Fruit fly (Drosophila melanogaster) whole organism, pupa: ENCODE data around the gene GAPcenA.

Experiments used
- CG10348 ChIP-seq: fragments of 200-800 bp; sonication (Bioruptor generic); IDR thresholded peaks from 2 replicates; pipeline ENCODE4 v1.3.6; 2022; ENCODE audit warnings: missing biosample characterization, missing genetic modification characterization
- CG12605 ChIP-seq: fragments of 200-800 bp; sonication (Bioruptor generic); IDR thresholded peaks from 2 replicates; pipeline ENCODE4 v1.3.6; 2022; ENCODE audit warnings: missing biosample characterization, missing genetic modification characterization
- CG13204 ChIP-seq: fragments of 200-800 bp; sonication (Bioruptor generic); optimal IDR thresholded peaks from 2 replicates; lab custom pipeline; 2018; ENCODE audit warnings: missing biosample characterization, mild to moderate bottlenecking, missing genetic modification characterization, moderate library complexity
- CG14655 ChIP-seq: fragments of 200-800 bp; sonication (Bioruptor generic); optimal IDR thresholded peaks from 3 replicates; lab custom pipeline; 2017; ENCODE audit warnings: mild to moderate bottlenecking, missing biosample characterization, missing genetic modification reagents, missing genetic modification characterization
- CG15710 ChIP-seq: fragments of 200-800 bp; sonication (Bioruptor generic); optimal IDR thresholded peaks from 2 replicates; lab custom pipeline; 2018; ENCODE audit warnings: missing biosample characterization, mild to moderate bottlenecking, missing genetic modification characterization, moderate library complexity
- CG17806 ChIP-seq: fragments of 200-800 bp; sonication (Bioruptor generic); optimal IDR thresholded peaks from 2 replicates; lab custom pipeline; 2018; ENCODE audit warnings: missing biosample characterization, mild to moderate bottlenecking, missing genetic modification characterization, moderate library complexity
- CG32121 ChIP-seq: fragments of 200-800 bp; sonication (Bioruptor generic); IDR thresholded peaks from 2 replicates; pipeline ENCODE4 v1.3.6; 2022; ENCODE audit warnings: missing biosample characterization, missing genetic modification characterization
- CG34367 ChIP-seq: fragments of 200-800 bp; sonication (Bioruptor generic); optimal IDR thresholded peaks from 2 replicates; lab custom pipeline; 2018; ENCODE audit warnings: missing biosample characterization, mild to moderate bottlenecking, missing genetic modification characterization
- CG4496 ChIP-seq: fragments of 200-800 bp; sonication (Bioruptor generic); IDR thresholded peaks from 3 replicates; pipeline ENCODE4 v1.3.6; 2022; ENCODE audit warnings: missing biosample characterization, missing genetic modification characterization
- CG8159 ChIP-seq: fragments of 200-800 bp; sonication (Bioruptor generic); optimal IDR thresholded peaks from 3 replicates; lab custom pipeline; 2018; ENCODE audit warnings: missing biosample characterization, mild to moderate bottlenecking, missing genetic modification characterization, moderate library complexity
- CG8301 ChIP-seq: fragments of 200-800 bp; sonication (Bioruptor generic); optimal IDR thresholded peaks from 2 replicates; lab custom pipeline; 2018; ENCODE audit warnings: missing biosample characterization, mild to moderate bottlenecking, missing genetic modification characterization
- CG9948 ChIP-seq: fragments of 200-800 bp; sonication (Bioruptor generic); optimal IDR thresholded peaks from 2 replicates; lab custom pipeline; 2018; ENCODE audit warnings: missing biosample characterization, mild to moderate bottlenecking, missing genetic modification characterization, moderate library complexity
- D1 ChIP-seq: fragments of 200-800 bp; sonication (Bioruptor generic); optimal IDR thresholded peaks from 2 replicates; lab custom pipeline; 2018; ENCODE audit warnings: missing biosample characterization, mild to moderate bottlenecking, missing genetic modification characterization, moderate library complexity
- EcR ChIP-seq: fragments of 200-800 bp; sonication (Bioruptor generic); optimal IDR thresholded peaks from 3 replicates; lab custom pipeline; 2019; ENCODE audit warnings: missing biosample characterization, missing genetic modification characterization, mild to moderate bottlenecking, moderate library complexity, missing genetic modification reagents
- Ets98B ChIP-seq: fragments of 200-800 bp; sonication (Bioruptor generic); IDR thresholded peaks from 2 replicates; pipeline ENCODE4 v1.3.6; 2022; ENCODE audit warnings: missing biosample characterization, missing genetic modification characterization
- Pif1A ChIP-seq: fragments of 200-800 bp; sonication (Bioruptor generic); optimal IDR thresholded peaks from 3 replicates; lab custom pipeline; 2016; ENCODE audit warnings: missing biosample characterization, missing genetic modification characterization
- Pif1B ChIP-seq: fragments of 200-800 bp; sonication (Bioruptor generic); optimal IDR thresholded peaks from 3 replicates; lab custom pipeline; 2016; ENCODE audit warnings: missing biosample characterization, missing genetic modification characterization
- Snoo ChIP-seq: fragments of 200-800 bp; sonication (Bioruptor generic); optimal IDR thresholded peaks from 3 replicates; lab custom pipeline; 2017; ENCODE audit warnings: missing biosample characterization, mild to moderate bottlenecking, missing genetic modification characterization, inconsistent platforms
- fd96Ca ChIP-seq: fragments of 200-800 bp; sonication (Bioruptor generic); IDR thresholded peaks from 3 replicates; pipeline ENCODE4 v1.3.6; 2022; ENCODE audit warnings: missing biosample characterization, missing genetic modification characterization
- gl ChIP-seq: fragments of 200-800 bp; sonication (Bioruptor generic); optimal IDR thresholded peaks from 2 replicates; lab custom pipeline; 2018; ENCODE audit warnings: missing biosample characterization, mild to moderate bottlenecking, missing genetic modification characterization
- rn ChIP-seq: fragments of 200-800 bp; sonication (Bioruptor generic); IDR thresholded peaks from 2 replicates; pipeline ENCODE4 v1.3.6; 2022; ENCODE audit warnings: missing biosample characterization, missing genetic modification characterization

GAPcenA gene

DNA sequence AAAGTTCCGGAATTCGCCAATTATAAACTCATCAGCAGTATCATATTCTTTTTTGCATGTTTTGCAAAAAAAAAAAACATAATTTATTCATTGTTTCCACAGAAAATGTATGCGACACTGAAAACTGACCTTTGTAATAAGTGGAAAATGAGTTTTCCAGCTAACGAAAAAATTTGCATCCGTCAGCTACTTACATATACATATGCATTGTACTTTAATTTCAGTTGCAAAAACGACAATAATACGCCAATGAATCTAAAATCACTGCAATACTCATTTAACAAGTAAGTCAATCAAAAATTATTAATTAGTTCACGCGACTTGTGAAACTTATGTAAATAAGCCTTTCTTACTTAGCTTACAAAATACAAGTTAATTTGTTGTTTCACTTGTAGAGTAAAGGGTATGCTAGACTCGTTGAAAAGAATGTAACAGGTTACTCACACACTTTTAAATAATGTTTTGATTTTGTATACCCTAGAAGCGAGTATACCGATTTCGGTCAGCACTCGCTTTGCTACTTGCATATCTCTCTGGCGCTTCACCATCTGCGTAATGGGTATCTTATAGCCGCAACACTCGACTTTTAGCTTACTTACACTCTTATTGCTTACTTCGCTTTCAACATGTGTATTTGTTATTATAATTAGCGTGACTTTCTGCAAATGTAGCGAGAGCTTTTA lies 52.5 kb downstream of the GAPcenA start:
- TF ChIP-seq gl (tag; lab: Kevin White, UChicago) (peak; percentile 75), CG34367 (tag; lab: Kevin White, UChicago) (peak; percentile 72), CG8301 (tag; lab: Kevin White, UChicago) (no peak), CG10348 (GFP tag; lab: Robert Waterston, UW) (no peak), CG17806 (tag; lab: Kevin White, UChicago) (peak; percentile 77), Pif1B (no peak), CG4496 (GFP tag; lab: Robert Waterston, UW) (peak; percentile 86), Ets98B (GFP tag; lab: Robert Waterston, UW) (peak; percentile 84), Snoo (tag; lab: Kevin White, UChicago) (peak; percentile 81), CG14655 (GFP tag; lab: Kevin White, UChicago) (no peak), CG15710 (tag; lab: Kevin White, UChicago) (peak; percentile 84), CG13204 (GFP tag; lab: Kevin White, UChicago) (no peak), D1 (no peak), Pif1A (GFP tag; lab: Kevin White, UChicago) (no peak), rn (GFP tag; lab: Robert Waterston, UW) (peak; percentile 63; the same call in 1 of the 2 replicates), CG8159 (tag; lab: Kevin White, UChicago) (no peak), CG32121 (GFP tag; lab: Robert Waterston, UW) (peak; percentile 86), fd96Ca (peak; percentile 86), CG9948 (tag; lab: Kevin White, UChicago) (peak; percentile 66), EcR (GFP tag; lab: Kevin White, UChicago) (no peak), CG12605 (GFP tag; lab: Robert Waterston, UW) (peak; percentile 65)
- TF ChIP-seq, all 21 proteins: peak for 12
